Worm (Caenorhabditis elegans) whole organism, early embryonic: ENCODE results near the gene C01G6.4.

ENCODE experiments used
- aly-1 ChIP-seq: sonication (generic microtip); optimal IDR thresholded peaks from 2 replicates; lab custom pipeline; 2016; ENCODE audit warnings: missing genetic modification characterization, missing compliant biosample characterization
- ama-1 ChIP-seq: fragments of 150-350 bp; optimal IDR thresholded peaks from 2 replicates; lab custom pipeline; 2014
- ceh-36 ChIP-seq: sonication (generic microtip); optimal IDR thresholded peaks from 2 replicates; lab custom pipeline; 2016; ENCODE audit warnings: missing genetic modification characterization, inconsistent platforms, missing compliant biosample characterization
- hmg-4 ChIP-seq: fragments of 200-800 bp; sonication (Bioruptor generic); optimal IDR thresholded peaks from 2 replicates; lab custom pipeline; 2018; ENCODE audit warnings: mild to moderate bottlenecking, missing genetic modification characterization, missing compliant biosample characterization
- hnd-1 ChIP-seq: sonication (generic microtip); optimal IDR thresholded peaks from 2 replicates; lab custom pipeline; 2016; ENCODE audit warnings: missing genetic modification characterization, missing compliant biosample characterization
- pes-1 ChIP-seq: fragments of 200-800 bp; sonication (Bioruptor generic); IDR thresholded peaks from 2 replicates; pipeline ENCODE4 v1.3.6; 2022; ENCODE audit warnings: missing genetic modification reagents, missing genetic modification characterization, missing compliant biosample characterization
- scrt-1 ChIP-seq: fragments of 200-800 bp; sonication (Bioruptor generic); IDR thresholded peaks from 2 replicates; pipeline ENCODE4 v1.3.6; 2022; ENCODE audit warnings: missing genetic modification characterization, missing compliant biosample characterization
- sea-1 ChIP-seq: fragments of 200-800 bp; sonication (Bioruptor generic); conservative IDR thresholded peaks from 2 replicates; pipeline ENCODE4 v1.3.6; 2022; ENCODE audit warnings: missing genetic modification characterization, missing compliant biosample characterization
- tbx-11 ChIP-seq: fragments of 200-800 bp; sonication (Bioruptor generic); IDR thresholded peaks from 2 replicates; pipeline ENCODE4 v1.3.6; 2022; ENCODE audit warnings: missing genetic modification characterization, missing compliant biosample characterization
- tra-4 ChIP-seq: sonication (generic microtip); optimal IDR thresholded peaks from 2 replicates; lab custom pipeline; 2017; ENCODE audit warnings: missing genetic modification characterization, missing compliant biosample characterization

DNA sequence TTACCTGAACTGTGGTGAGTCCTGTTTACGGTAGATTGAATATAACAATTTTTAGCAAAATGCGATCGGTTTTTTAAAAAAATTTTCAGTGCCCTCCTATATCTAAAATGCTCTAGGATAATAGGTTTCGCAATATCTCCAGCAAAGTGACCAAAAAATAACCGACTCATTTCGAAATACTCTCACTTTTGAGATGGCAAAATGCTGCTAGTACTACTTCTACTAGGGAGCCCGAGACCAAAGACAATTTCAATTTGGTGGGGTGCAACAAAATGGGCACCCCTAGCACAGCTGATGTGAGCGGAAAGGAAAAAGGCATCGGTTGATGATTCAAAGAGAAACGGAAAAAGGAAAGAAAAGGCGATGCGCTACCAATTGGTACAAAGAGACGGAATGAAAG lies 30.7 kb upstream of the C01G6.4 start:
- TF ChIP-seq ama-1 (lab: Kevin White, UChicago), result no peak
- no peak for TF ChIP-seq ceh-36 (tag; lab: Kevin White, UChicago)
- no peak for TF ChIP-seq scrt-1 (GFP tag; lab: Robert Waterston, UW)
- TF ChIP-seq sea-1 (GFP tag; lab: Robert Waterston, UW), result no peak
- TF ChIP-seq tbx-11 (GFP tag; lab: Robert Waterston, UW), result no peak
- TF ChIP-seq tra-4 (tag; lab: Kevin White, UChicago), result no peak
- TF ChIP-seq hnd-1 (tag; lab: Kevin White, UChicago), result no peak
- TF ChIP-seq aly-1 (tag; lab: Kevin White, UChicago), result no peak
- no peak for TF ChIP-seq pes-1
- TF ChIP-seq hmg-4 (GFP tag; lab: Kevin White, UChicago), result no peak
